Fruit fly (Drosophila melanogaster) whole organism, embryonic: ENCODE data around the gene ETHR.

ENCODE experiments used
- Abd-B ChIP-seq: fragments of 200-800 bp; sonication (Bioruptor generic); optimal IDR thresholded peaks from 2 replicates; lab custom pipeline; 2018; ENCODE audit warnings: missing biosample characterization, mild to moderate bottlenecking, missing genetic modification characterization, moderate library complexity
- Atf6 ChIP-seq: fragments of 200-800 bp; sonication (Bioruptor generic); IDR thresholded peaks from 2 replicates; pipeline ENCODE4 v1.3.6; 2022; ENCODE audit warnings: missing biosample characterization, missing genetic modification characterization
- B-H2 ChIP-seq: fragments of 200-800 bp; sonication (Bioruptor generic); optimal IDR thresholded peaks from 2 replicates; lab custom pipeline; 2018; ENCODE audit warnings: missing biosample characterization, mild to moderate bottlenecking, missing genetic modification characterization
- CG10274 ChIP-seq: fragments of 200-800 bp; sonication (Bioruptor generic); optimal IDR thresholded peaks from 3 replicates; lab custom pipeline; 2017; ENCODE audit warnings: missing biosample characterization, mild to moderate bottlenecking, missing genetic modification characterization
- CG10959 ChIP-seq: fragments of 200-800 bp; sonication (Bioruptor generic); IDR thresholded peaks from 2 replicates; pipeline ENCODE4 v1.3.6; 2022; ENCODE audit warnings: missing biosample characterization, missing genetic modification characterization
- CG1233 ChIP-seq: fragments of 200-800 bp; sonication (Bioruptor generic); optimal IDR thresholded peaks from 4 replicates; lab custom pipeline; 2018; ENCODE audit warnings: missing biosample characterization, mild to moderate bottlenecking, missing genetic modification characterization
- CG13775 ChIP-seq: fragments of 200-800 bp; sonication (Bioruptor generic); optimal IDR thresholded peaks from 3 replicates; lab custom pipeline; 2017; ENCODE audit warnings: missing biosample characterization, mild to moderate bottlenecking, missing genetic modification characterization
- CG14050 ChIP-seq: fragments of 200-800 bp; sonication (Bioruptor generic); IDR thresholded peaks from 3 replicates; pipeline ENCODE4 v1.3.6; 2022; ENCODE audit warnings: missing biosample characterization, missing genetic modification characterization
- CG15601 ChIP-seq: fragments of 200-800 bp; sonication (Bioruptor generic); optimal IDR thresholded peaks from 3 replicates; lab custom pipeline; 2019; ENCODE audit warnings: missing biosample characterization, mild to moderate bottlenecking, missing genetic modification characterization, moderate library complexity
- CG1603 ChIP-seq: fragments of 200-800 bp; sonication (Bioruptor generic); optimal IDR thresholded peaks from 2 replicates; lab custom pipeline; 2019; ENCODE audit warnings: missing biosample characterization, mild to moderate bottlenecking, missing genetic modification characterization, moderate library complexity
- CG16863 ChIP-seq: fragments of 200-800 bp; sonication (Bioruptor generic); optimal IDR thresholded peaks from 3 replicates; lab custom pipeline; 2016; ENCODE audit warnings: missing biosample characterization, missing genetic modification characterization
- CG17186 ChIP-seq: fragments of 200-800 bp; sonication (Bioruptor generic); optimal IDR thresholded peaks from 3 replicates; lab custom pipeline; 2017; ENCODE audit warnings: missing biosample characterization, missing genetic modification reagents, missing genetic modification characterization
- CG17912 ChIP-seq: fragments of 200-800 bp; sonication (Bioruptor generic); optimal IDR thresholded peaks from 2 replicates; lab custom pipeline; 2018; ENCODE audit warnings: missing biosample characterization, mild to moderate bottlenecking, missing genetic modification characterization
- CG18764 ChIP-seq: fragments of 200-800 bp; sonication (Bioruptor generic); optimal IDR thresholded peaks from 3 replicates; lab custom pipeline; 2016; ENCODE audit warnings: missing biosample characterization, missing genetic modification characterization
- CG2712 ChIP-seq: fragments of 200-800 bp; optimal IDR thresholded peaks from 3 replicates; lab custom pipeline; 2019; ENCODE audit warnings: missing biosample characterization, mild to moderate bottlenecking, missing genetic modification characterization, moderate library complexity
- CG2875 ChIP-seq: fragments of 200-800 bp; sonication (Bioruptor generic); optimal IDR thresholded peaks from 2 replicates; lab custom pipeline; 2017; ENCODE audit warnings: missing biosample characterization, mild to moderate bottlenecking, missing genetic modification characterization, missing genetic modification reagents
- CG3065 ChIP-seq: fragments of 200-800 bp; sonication (Bioruptor generic); optimal IDR thresholded peaks from 2 replicates; lab custom pipeline; 2016; ENCODE audit warnings: missing biosample characterization, missing genetic modification characterization
- CG32767 ChIP-seq: fragments of 200-800 bp; sonication (Bioruptor generic); IDR thresholded peaks from 2 replicates; pipeline ENCODE4 v1.3.6; 2022; ENCODE audit warnings: missing biosample characterization, missing genetic modification characterization
- CG34376 ChIP-seq: fragments of 200-800 bp; sonication (Bioruptor generic); optimal IDR thresholded peaks from 2 replicates; lab custom pipeline; 2018; ENCODE audit warnings: missing biosample characterization, mild to moderate bottlenecking, missing genetic modification characterization
- CG4328 ChIP-seq: fragments of 200-800 bp; sonication (Bioruptor generic); optimal IDR thresholded peaks from 3 replicates; lab custom pipeline; 2017; ENCODE audit warnings: missing biosample characterization, missing genetic modification reagents, missing genetic modification characterization
- CG4730 ChIP-seq: fragments of 200-800 bp; sonication (Bioruptor generic); IDR thresholded peaks from 2 replicates; pipeline ENCODE4 v1.3.6; 2022; ENCODE audit warnings: missing biosample characterization, missing genetic modification characterization
- Chrac-16 ChIP-seq: fragments of 200-800 bp; sonication (Bioruptor generic); optimal IDR thresholded peaks from 3 replicates; lab custom pipeline; 2016; ENCODE audit warnings: missing biosample characterization, missing genetic modification characterization
- Dp ChIP-seq: fragments of 200-800 bp; sonication (Bioruptor generic); optimal IDR thresholded peaks from 2 replicates; lab custom pipeline; 2018; ENCODE audit warnings: missing biosample characterization, mild to moderate bottlenecking, missing genetic modification characterization, moderate library complexity
- Drgx ChIP-seq: fragments of 200-800 bp; sonication (Bioruptor generic); IDR thresholded peaks from 2 replicates; pipeline ENCODE4 v1.3.6; 2022; ENCODE audit warnings: missing biosample characterization, missing genetic modification characterization
- E2f1 ChIP-seq: fragments of 200-800 bp; sonication (Bioruptor generic); IDR thresholded peaks from 2 replicates; pipeline ENCODE4 v1.3.6; 2022; ENCODE audit warnings: missing biosample characterization, missing genetic modification characterization
- Ets65A ChIP-seq: fragments of 200-800 bp; sonication (Bioruptor generic); peaks from one replicate; lab custom pipeline; 2016; ENCODE audit warnings: missing biosample characterization, missing genetic modification characterization
- HHEX ChIP-seq: fragments of 200-800 bp; sonication (Bioruptor generic); optimal IDR thresholded peaks from 3 replicates; lab custom pipeline; 2017; ENCODE audit warnings: missing biosample characterization, mild to moderate bottlenecking, missing genetic modification characterization, missing genetic modification reagents
- HmgD ChIP-seq: fragments of 200-800 bp; sonication (Bioruptor generic); optimal IDR thresholded peaks from 3 replicates; lab custom pipeline; 2016; ENCODE audit warnings: missing biosample characterization, missing genetic modification characterization
- Med ChIP-seq: fragments of 200-800 bp; sonication (Bioruptor generic); peaks from one replicate; lab custom pipeline; 2016; ENCODE audit warnings: missing biosample characterization, missing genetic modification characterization, mild to moderate bottlenecking, inconsistent platforms, moderate library complexity
- NfI ChIP-seq: fragments of 200-800 bp; sonication (Bioruptor generic); optimal IDR thresholded peaks from 3 replicates; lab custom pipeline; 2018; ENCODE audit warnings: missing biosample characterization, mild to moderate bottlenecking, missing genetic modification characterization, moderate library complexity
- Opbp ChIP-seq: fragments of 200-800 bp; sonication (Bioruptor generic); IDR thresholded peaks from 3 replicates; pipeline ENCODE4 v1.3.6; 2022; ENCODE audit warnings: missing biosample characterization, missing genetic modification characterization; ENCODE audit not compliant: partially characterized antibody
- Optix ChIP-seq: fragments of 200-800 bp; sonication (Bioruptor generic); IDR thresholded peaks from 3 replicates; pipeline ENCODE4 v1.3.6; 2022; ENCODE audit warnings: missing biosample characterization, missing genetic modification characterization
- Sin3A ChIP-seq: fragments of >200 bp; optimal IDR thresholded peaks from 2 replicates; lab custom pipeline; 2018
- amos ChIP-seq: fragments of 200-800 bp; sonication (Bioruptor generic); IDR thresholded peaks from 2 replicates; pipeline ENCODE4 v1.3.6; 2022; ENCODE audit warnings: missing biosample characterization, missing genetic modification characterization; ENCODE audit not compliant: partially characterized antibody
- aop ChIP-seq: fragments of 200-800 bp; sonication (Bioruptor generic); IDR thresholded peaks from 2 replicates; pipeline ENCODE4 v1.3.6; 2022; ENCODE audit warnings: missing biosample characterization, missing genetic modification characterization
- ato ChIP-seq: fragments of 200-800 bp; sonication (Bioruptor generic); IDR thresholded peaks from 2 replicates; pipeline ENCODE4 v1.3.6; 2022; ENCODE audit warnings: missing biosample characterization, missing genetic modification characterization; ENCODE audit not compliant: partially characterized antibody
- az2 ChIP-seq: fragments of 200-800 bp; sonication (Bioruptor generic); optimal IDR thresholded peaks from 3 replicates; lab custom pipeline; 2016; ENCODE audit warnings: missing biosample characterization, missing genetic modification characterization
- bab2 ChIP-seq: fragments of 200-800 bp; sonication (Bioruptor generic); optimal IDR thresholded peaks from 2 replicates; lab custom pipeline; 2016; ENCODE audit warnings: missing biosample characterization, missing genetic modification characterization
- bcd ChIP-seq: fragments of 200-800 bp; sonication (Bioruptor generic); optimal IDR thresholded peaks from 2 replicates; lab custom pipeline; 2017; ENCODE audit warnings: missing biosample characterization, mild to moderate bottlenecking, missing genetic modification characterization
- dati ChIP-seq: fragments of 200-800 bp; sonication (Bioruptor generic); IDR thresholded peaks from 2 replicates; pipeline ENCODE4 v1.3.6; 2022; ENCODE audit warnings: missing biosample characterization, missing genetic modification characterization
- disco-r ChIP-seq: fragments of 200-800 bp; sonication (Bioruptor generic); optimal IDR thresholded peaks from 2 replicates; lab custom pipeline; 2016; ENCODE audit warnings: missing biosample characterization, missing genetic modification characterization
- gcm ChIP-seq: fragments of 200-800 bp; sonication (Bioruptor generic); optimal IDR thresholded peaks from 2 replicates; lab custom pipeline; 2019; ENCODE audit warnings: missing biosample characterization, mild to moderate bottlenecking, missing genetic modification characterization, moderate library complexity
- her ChIP-seq: fragments of 200-800 bp; sonication (Bioruptor generic); optimal IDR thresholded peaks from 2 replicates; lab custom pipeline; 2016; ENCODE audit warnings: missing biosample characterization, missing genetic modification characterization
- lilli ChIP-seq: fragments of 200-800 bp; sonication (Bioruptor generic); optimal IDR thresholded peaks from 3 replicates; lab custom pipeline; 2016; ENCODE audit warnings: missing biosample characterization, missing genetic modification characterization
- mirr ChIP-seq: fragments of 200-800 bp; sonication (Bioruptor generic); optimal IDR thresholded peaks from 3 replicates; lab custom pipeline; 2018; ENCODE audit warnings: missing biosample characterization, mild to moderate bottlenecking, missing genetic modification characterization
- nom ChIP-seq: fragments of 200-800 bp; sonication (Bioruptor generic); optimal IDR thresholded peaks from 2 replicates; lab custom pipeline; 2017; ENCODE audit warnings: missing biosample characterization, missing genetic modification characterization, mild to moderate bottlenecking, moderate library complexity, missing genetic modification reagents
- salm ChIP-seq: fragments of 200-800 bp; sonication (Bioruptor generic); optimal IDR thresholded peaks from 2 replicates; lab custom pipeline; 2018; ENCODE audit warnings: missing biosample characterization, mild to moderate bottlenecking, missing genetic modification characterization
- sd ChIP-seq: fragments of 200-800 bp; sonication (Bioruptor generic); optimal IDR thresholded peaks from 3 replicates; lab custom pipeline; 2018; ENCODE audit warnings: missing biosample characterization, mild to moderate bottlenecking, missing genetic modification characterization, moderate library complexity
- slbo ChIP-seq: fragments of 200-800 bp; sonication (Bioruptor generic); IDR thresholded peaks from 2 replicates; pipeline ENCODE4 v1.3.6; 2022; ENCODE audit warnings: missing biosample characterization, missing genetic modification characterization
- twi ChIP-seq: fragments of 200-800 bp; optimal IDR thresholded peaks from 2 replicates; lab custom pipeline; 2019; ENCODE audit warnings: missing biosample characterization, mild to moderate bottlenecking, missing genetic modification characterization, moderate library complexity
- vvl ChIP-seq: fragments of 200-800 bp; sonication (Bioruptor generic); IDR thresholded peaks from 2 replicates; pipeline ENCODE4 v1.3.6; 2022; ENCODE audit warnings: missing biosample characterization, missing genetic modification characterization
- zfh2 ChIP-seq: fragments of 200-800 bp; sonication (Bioruptor generic); optimal IDR thresholded peaks from 2 replicates; lab custom pipeline; 2016; ENCODE audit warnings: missing biosample characterization, missing genetic modification characterization

ETHR gene

DNA sequence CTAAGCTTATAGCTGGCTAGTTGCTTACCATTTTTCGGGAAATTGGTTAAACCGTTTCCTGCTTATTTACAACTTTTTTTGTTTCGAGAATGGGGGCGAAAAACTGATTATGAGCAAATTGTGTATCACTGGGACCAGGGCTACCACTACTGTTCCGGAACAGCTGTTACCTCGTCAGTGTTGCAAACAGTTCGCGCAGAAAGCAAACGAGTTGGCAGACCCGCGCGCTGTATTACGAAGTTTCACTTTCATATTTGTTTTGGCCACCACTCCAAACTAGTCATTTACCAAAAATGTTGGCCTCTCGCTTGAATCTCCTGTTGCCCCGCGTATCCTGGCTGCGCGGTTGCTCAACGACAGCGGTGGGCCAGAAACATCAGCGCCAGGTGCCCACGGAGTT is 23.1 kb downstream of the ETHR start, which contains the start of the genes AP-2sigma and Idi (continued):
- TF ChIP-seq CG17186 (GFP tag; lab: Kevin White, UChicago) = peak; percentile 76
- peak; percentile 10 for TF ChIP-seq lilli (GFP tag; lab: Kevin White, UChicago)
- no peak for TF ChIP-seq HHEX (GFP tag; lab: Kevin White, UChicago)
- peak; percentile 66 for TF ChIP-seq Dp (GFP tag; lab: Kevin White, UChicago)
- TF ChIP-seq salm (tag; lab: Kevin White, UChicago) = peak; percentile 0
- no peak for TF ChIP-seq CG1233 (GFP tag; lab: Kevin White, UChicago)
- peak; percentile 90 for TF ChIP-seq Ets65A (GFP tag; lab: Kevin White, UChicago)
- TF ChIP-seq Chrac-16 (GFP tag; lab: Kevin White, UChicago) = no peak
- TF ChIP-seq CG3065 (GFP tag; lab: Kevin White, UChicago) = peak; percentile 9
- no peak for TF ChIP-seq CG14050 (GFP tag; lab: Robert Waterston, UW)
- TF ChIP-seq zfh2 (GFP tag; lab: Kevin White, UChicago) = peak; percentile 36
- TF ChIP-seq HmgD = no peak
- TF ChIP-seq Drgx (GFP tag; lab: Robert Waterston, UW) = no peak
- peak; percentile 91 for TF ChIP-seq Med
- peak; percentile 34 for TF ChIP-seq CG16863
- TF ChIP-seq Opbp (GFP tag; lab: Robert Waterston, UW) = 0 out of 3 replicates have a peak, but pooled peaks have one; percentile 45
- peak; percentile 55 for TF ChIP-seq vvl (GFP tag; lab: Robert Waterston, UW)
- peak; percentile 3 for TF ChIP-seq twi (tag; lab: Kevin White, UChicago)
- TF ChIP-seq Abd-B (GFP tag; lab: Kevin White, UChicago) = no peak
- TF ChIP-seq bcd = peak; percentile 53
- peak; percentile 44 for TF ChIP-seq Sin3A
- TF ChIP-seq CG2712 (tag; lab: Kevin White, UChicago) = peak; percentile 25
- TF ChIP-seq CG32767 (GFP tag; lab: Robert Waterston, UW) = peak; percentile 67; the same call in 1 of the 2 replicates
- peak; percentile 42; the same call in 1 of the 2 replicates for TF ChIP-seq amos (GFP tag; lab: Robert Waterston, UW)
- TF ChIP-seq nom = peak; percentile 27
- TF ChIP-seq E2f1 (GFP tag; lab: Robert Waterston, UW) = no peak
- no peak for TF ChIP-seq aop (GFP tag; lab: Robert Waterston, UW)
- TF ChIP-seq az2 (GFP tag; lab: Kevin White, UChicago) = no peak
- TF ChIP-seq sd (tag; lab: Kevin White, UChicago) = no peak
- peak; percentile 43 for TF ChIP-seq her
- no peak for TF ChIP-seq CG4328 (GFP tag; lab: Kevin White, UChicago)
- TF ChIP-seq Optix (GFP tag; lab: Robert Waterston, UW) = no peak
- peak; percentile 60 for TF ChIP-seq CG34376 (GFP tag; lab: Kevin White, UChicago)
- no peak for TF ChIP-seq Atf6 (GFP tag; lab: Robert Waterston, UW)
- TF ChIP-seq CG10274 (GFP tag; lab: Kevin White, UChicago) = no peak
- TF ChIP-seq NfI (GFP tag; lab: Kevin White, UChicago) = peak; percentile 20
- TF ChIP-seq CG4730 = no peak
- TF ChIP-seq B-H2 (GFP tag; lab: Kevin White, UChicago) = peak; percentile 63
- peak; percentile 42 for TF ChIP-seq CG17912 (GFP tag; lab: Kevin White, UChicago)
- no peak for TF ChIP-seq dati (GFP tag; lab: Robert Waterston, UW)
- TF ChIP-seq CG15601 (tag; lab: Kevin White, UChicago) = no peak
- TF ChIP-seq disco-r (GFP tag; lab: Kevin White, UChicago) = peak; percentile 37
- TF ChIP-seq slbo (GFP tag; lab: Robert Waterston, UW) = peak; percentile 66
- TF ChIP-seq CG13775 = peak; percentile 0
- peak; percentile 37; the same call in 1 of the 2 replicates for TF ChIP-seq ato (GFP tag; lab: Robert Waterston, UW)
- TF ChIP-seq bab2 (GFP tag; lab: Kevin White, UChicago) = no peak
- TF ChIP-seq CG2875 (GFP tag; lab: Kevin White, UChicago) = no peak
- TF ChIP-seq CG18764 (GFP tag; lab: Kevin White, UChicago) = no peak
- TF ChIP-seq CG1603 (tag; lab: Kevin White, UChicago) = peak; percentile 75
- peak; percentile 40 for TF ChIP-seq gcm (GFP tag; lab: Kevin White, UChicago)
- TF ChIP-seq CG10959 (GFP tag; lab: Robert Waterston, UW) = no peak
- TF ChIP-seq mirr (GFP tag; lab: Kevin White, UChicago) = peak; percentile 2
